Worm (Caenorhabditis elegans) whole organism, mixed stage, embryonic: ENCODE measurements around the gene cra-1.

Source experiments
- bed-3 ChIP-seq: fragments of 200-800 bp; sonication (Bioruptor generic); optimal IDR thresholded peaks from 3 replicates; lab custom pipeline; 2018; ENCODE audit warnings: mild to moderate bottlenecking, missing genetic modification characterization, moderate library complexity, missing compliant biosample characterization
- blmp-1 ChIP-seq: fragments of 150-350 bp; optimal IDR thresholded peaks from 2 replicates; lab custom pipeline; 2014; ENCODE audit warnings: missing biosample characterization, missing genetic modification characterization
- ceh-39 ChIP-seq: fragments of 150-350 bp; optimal IDR thresholded peaks from 2 replicates; lab custom pipeline; 2014; ENCODE audit warnings: missing biosample characterization, missing genetic modification characterization
- ceh-83 ChIP-seq: fragments of 200-800 bp; sonication (Bioruptor generic); optimal IDR thresholded peaks from 2 replicates; lab custom pipeline; 2018; ENCODE audit warnings: mild to moderate bottlenecking, missing genetic modification characterization, missing compliant biosample characterization
- ces-1 ChIP-seq: fragments of 150-350 bp; optimal IDR thresholded peaks from 2 replicates; lab custom pipeline; 2014; ENCODE audit warnings: missing biosample characterization, missing genetic modification reagents, missing genetic modification characterization
- elt-1 ChIP-seq: sonication (generic microtip); optimal IDR thresholded peaks from 2 replicates; lab custom pipeline; 2017; ENCODE audit warnings: missing genetic modification characterization, mild to moderate bottlenecking, missing compliant biosample characterization, antibody characterized with exemption, moderate library complexity, borderline replicate concordance; ENCODE audit not compliant: insufficient read depth
- nhr-12 ChIP-seq: fragments of 150-350 bp; optimal IDR thresholded peaks from 2 replicates; lab custom pipeline; 2014; ENCODE audit warnings: missing biosample characterization, missing genetic modification characterization
- nhr-237 ChIP-seq: fragments of 150-350 bp; optimal IDR thresholded peaks from 2 replicates; lab custom pipeline; 2014; ENCODE audit warnings: missing biosample characterization, missing genetic modification characterization
- nhr-76 ChIP-seq: sonication (generic microtip); optimal IDR thresholded peaks from 2 replicates; lab custom pipeline; 2017; ENCODE audit warnings: missing biosample characterization, missing genetic modification characterization
- pha-4 ChIP-seq: fragments of 150-350 bp; optimal IDR thresholded peaks from 2 replicates; lab custom pipeline; 2018; ENCODE audit warnings: missing biosample characterization, missing genetic modification reagents, missing genetic modification characterization
- snpc-4 ChIP-seq: fragments of 150-350 bp; optimal IDR thresholded peaks from 2 replicates; lab custom pipeline; 2014; ENCODE audit warnings: missing biosample characterization, missing genetic modification characterization
- unc-62 ChIP-seq: fragments of 150-350 bp; optimal IDR thresholded peaks from 2 replicates; lab custom pipeline; 2014; ENCODE audit warnings: missing biosample characterization, missing genetic modification reagents, missing genetic modification characterization
- ztf-11 ChIP-seq: fragments of 150-350 bp; optimal IDR thresholded peaks from 2 replicates; lab custom pipeline; 2014; ENCODE audit warnings: missing biosample characterization, missing genetic modification characterization

ce11 chrIII:6871067-6871466 is 1.8 kb upstream of the cra-1 start:
- TF ChIP-seq snpc-4 (tag; lab: Kevin White, UChicago) (no peak), elt-1 (tag; lab: Kevin White, UChicago) (no peak), ztf-11 (no peak), nhr-76 (tag; lab: Kevin White, UChicago) (no peak), nhr-12 (tag; lab: Kevin White, UChicago) (no peak), ces-1 (GFP tag; lab: Kevin White, UChicago) (no peak), bed-3 (GFP tag; lab: Kevin White, UChicago) (no peak), unc-62 (GFP tag; lab: Kevin White, UChicago) (no peak), ceh-83 (GFP tag; lab: Kevin White, UChicago) (no peak), pha-4 (tag; lab: Kevin White, UChicago) (no peak), nhr-237 (tag; lab: Kevin White, UChicago) (no peak), blmp-1 (no peak), ceh-39 (tag; lab: Kevin White, UChicago) (no peak)
